Fruit fly (Drosophila melanogaster) whole organism, embryonic: ENCODE measurements around the gene CG44090.

Experiments
- Ada2b ChIP-seq: fragments of 200-800 bp; sonication (Bioruptor generic); IDR thresholded peaks from 2 replicates; pipeline ENCODE4 v1.3.6; 2022; ENCODE audit warnings: missing biosample characterization, missing genetic modification characterization
- Atf6 ChIP-seq: fragments of 200-800 bp; sonication (Bioruptor generic); IDR thresholded peaks from 2 replicates; pipeline ENCODE4 v1.3.6; 2022; ENCODE audit warnings: missing biosample characterization, missing genetic modification characterization
- B-H1 ChIP-seq: fragments of 200-800 bp; sonication (Bioruptor generic); IDR thresholded peaks from 3 replicates; pipeline ENCODE4 v1.3.6; 2022; ENCODE audit warnings: missing biosample characterization, missing genetic modification characterization
- Bdp1 ChIP-seq: fragments of 200-800 bp; sonication (Bioruptor generic); optimal IDR thresholded peaks from 3 replicates; lab custom pipeline; 2016; ENCODE audit warnings: missing biosample characterization, missing genetic modification characterization
- CG1024 ChIP-seq: fragments of 200-800 bp; sonication (Bioruptor generic); IDR thresholded peaks from 2 replicates; pipeline ENCODE4 v1.3.6; 2022; ENCODE audit warnings: missing biosample characterization, missing genetic modification characterization
- CG10431 ChIP-seq: fragments of 200-800 bp; sonication (Bioruptor generic); optimal IDR thresholded peaks from 3 replicates; lab custom pipeline; 2018; ENCODE audit warnings: missing biosample characterization, mild to moderate bottlenecking, missing genetic modification characterization
- CG11456 ChIP-seq: fragments of 200-800 bp; sonication (Bioruptor generic); IDR thresholded peaks from 3 replicates; pipeline ENCODE4 v1.3.6; 2022; ENCODE audit warnings: missing biosample characterization, missing genetic modification characterization
- CG12391 ChIP-seq: fragments of 200-800 bp; sonication (Bioruptor generic); optimal IDR thresholded peaks from 3 replicates; lab custom pipeline; 2018; ENCODE audit warnings: missing biosample characterization, mild to moderate bottlenecking, missing genetic modification characterization, moderate library complexity
- CG30020 ChIP-seq: fragments of 200-800 bp; optimal IDR thresholded peaks from 2 replicates; lab custom pipeline; 2019; ENCODE audit warnings: missing biosample characterization, mild to moderate bottlenecking, missing genetic modification characterization, moderate library complexity
- CG32772 ChIP-seq: fragments of 200-800 bp; sonication (Bioruptor generic); IDR thresholded peaks from 2 replicates; pipeline ENCODE4 v1.3.6; 2022; ENCODE audit warnings: missing biosample characterization, missing genetic modification characterization
- CG34224 ChIP-seq: fragments of 200-800 bp; sonication (Bioruptor generic); IDR thresholded peaks from 3 replicates; pipeline ENCODE4 v1.3.6; 2022; ENCODE audit warnings: missing biosample characterization, missing genetic modification characterization; ENCODE audit not compliant: partially characterized antibody
- CG6175 ChIP-seq: fragments of 200-800 bp; sonication (Bioruptor generic); IDR thresholded peaks from 3 replicates; pipeline ENCODE4 v1.3.6; 2022; ENCODE audit warnings: missing biosample characterization, missing genetic modification characterization
- CG6254 ChIP-seq: fragments of 200-800 bp; sonication (Bioruptor generic); optimal IDR thresholded peaks from 3 replicates; lab custom pipeline; 2017; ENCODE audit warnings: mild to moderate bottlenecking, missing biosample characterization, missing genetic modification reagents, missing genetic modification characterization
- CG6765 ChIP-seq: fragments of 200-800 bp; sonication (Bioruptor generic); optimal IDR thresholded peaks from 3 replicates; lab custom pipeline; 2017; ENCODE audit warnings: missing biosample characterization, mild to moderate bottlenecking, missing genetic modification characterization
- CG7745 ChIP-seq: fragments of 200-800 bp; sonication (Bioruptor generic); optimal IDR thresholded peaks from 2 replicates; lab custom pipeline; 2018; ENCODE audit warnings: missing biosample characterization, mild to moderate bottlenecking, missing genetic modification characterization, moderate library complexity
- CG9876 ChIP-seq: fragments of 200-800 bp; sonication (Bioruptor generic); optimal IDR thresholded peaks from 2 replicates; lab custom pipeline; 2016; ENCODE audit warnings: missing biosample characterization, missing genetic modification characterization
- CTCF ChIP-seq: fragments of 200-800 bp; sonication (Bioruptor generic); optimal IDR thresholded peaks from 2 replicates; lab custom pipeline; 2017; ENCODE audit warnings: missing biosample characterization, mild to moderate bottlenecking, missing genetic modification characterization, moderate library complexity
- Dll ChIP-seq: fragments of 200-800 bp; sonication (Bioruptor generic); IDR thresholded peaks from 4 replicates; pipeline ENCODE4 v1.3.6; 2022; ENCODE audit warnings: missing biosample characterization, missing genetic modification characterization; ENCODE audit not compliant: partially characterized antibody
- Drgx ChIP-seq: fragments of 200-800 bp; sonication (Bioruptor generic); IDR thresholded peaks from 2 replicates; pipeline ENCODE4 v1.3.6; 2022; ENCODE audit warnings: missing biosample characterization, missing genetic modification characterization
- Elba2 ChIP-seq: fragments of 200-800 bp; sonication (Bioruptor generic); optimal IDR thresholded peaks from 3 replicates; lab custom pipeline; 2016; ENCODE audit warnings: missing biosample characterization, missing genetic modification characterization
- Hmr ChIP-seq: fragments of 200-800 bp; sonication (Bioruptor generic); optimal IDR thresholded peaks from 3 replicates; lab custom pipeline; 2017; ENCODE audit warnings: mild to moderate bottlenecking, missing biosample characterization, missing genetic modification reagents, missing genetic modification characterization
- Myb ChIP-seq: fragments of 200-800 bp; sonication (Bioruptor generic); optimal IDR thresholded peaks from 2 replicates; lab custom pipeline; 2016; ENCODE audit warnings: missing biosample characterization, missing genetic modification characterization
- Neu2 ChIP-seq: fragments of 200-800 bp; sonication (Bioruptor generic); optimal IDR thresholded peaks from 3 replicates; lab custom pipeline; 2016; ENCODE audit warnings: missing biosample characterization, missing genetic modification characterization, borderline replicate concordance
- Oaz ChIP-seq: fragments of 200-800 bp; sonication (Bioruptor generic); IDR thresholded peaks from 2 replicates; pipeline ENCODE4 v1.3.6; 2022; ENCODE audit warnings: missing biosample characterization, missing genetic modification characterization
- Rx ChIP-seq: fragments of 200-800 bp; sonication (Bioruptor generic); IDR thresholded peaks from 2 replicates; pipeline ENCODE4 v1.3.6; 2022; ENCODE audit warnings: missing biosample characterization, missing genetic modification characterization
- Spps ChIP-seq: fragments of 200-800 bp; sonication (Bioruptor generic); optimal IDR thresholded peaks from 2 replicates; lab custom pipeline; 2018; ENCODE audit warnings: missing biosample characterization, mild to moderate bottlenecking, missing genetic modification characterization
- Stat92E ChIP-seq, 3 experiments: fragments of >200 bp in 2 of 3; fragments of 200-800 bp in 1 of 3; sonication (Bioruptor generic) in 1 of 3; optimal IDR thresholded peaks; 2 replicates each; lab custom pipeline; 2017 to 2019; ENCODE audit warnings: missing biosample characterization in 3 of 3, missing genetic modification characterization in 3 of 3, mild to moderate bottlenecking in 1 of 3, moderate library complexity in 1 of 3
- ash1 ChIP-seq: fragments of 200-800 bp; sonication (Bioruptor generic); optimal IDR thresholded peaks from 2 replicates; lab custom pipeline; 2018; ENCODE audit warnings: missing biosample characterization, mild to moderate bottlenecking, missing genetic modification characterization
- cato ChIP-seq: fragments of 200-800 bp; sonication (Bioruptor generic); optimal IDR thresholded peaks from 2 replicates; lab custom pipeline; 2016; ENCODE audit warnings: missing biosample characterization, missing genetic modification characterization, borderline replicate concordance
- chinmo ChIP-seq: fragments of 200-800 bp; sonication (Bioruptor generic); IDR thresholded peaks from 4 replicates; pipeline ENCODE4 v1.3.6; 2022; ENCODE audit warnings: missing biosample characterization, missing genetic modification characterization; ENCODE audit not compliant: partially characterized antibody
- chm ChIP-seq: fragments of 200-800 bp; sonication (Bioruptor generic); IDR thresholded peaks from 2 replicates; pipeline ENCODE4 v1.3.6; 2022; ENCODE audit warnings: missing biosample characterization, missing genetic modification characterization
- croc ChIP-seq: fragments of 200-800 bp; sonication (Bioruptor generic); conservative IDR thresholded peaks from 3 replicates; pipeline ENCODE4 v1.3.6; 2022; ENCODE audit warnings: missing biosample characterization, missing genetic modification characterization
- dm ChIP-seq: fragments of 200-800 bp; sonication (Bioruptor generic); optimal IDR thresholded peaks from 3 replicates; lab custom pipeline; 2016; ENCODE audit warnings: missing biosample characterization, missing genetic modification characterization
- dmrt99B ChIP-seq: fragments of 200-800 bp; sonication (Bioruptor generic); optimal IDR thresholded peaks from 2 replicates; lab custom pipeline; 2018; ENCODE audit warnings: missing biosample characterization, mild to moderate bottlenecking, missing genetic modification characterization, moderate library complexity
- dysf ChIP-seq: fragments of 200-800 bp; sonication (Bioruptor generic); IDR thresholded peaks from 3 replicates; pipeline ENCODE4 v1.3.6; 2022; ENCODE audit warnings: missing biosample characterization, missing genetic modification characterization
- en ChIP-seq: fragments of 200-800 bp; sonication (Bioruptor generic); optimal IDR thresholded peaks from 2 replicates; lab custom pipeline; 2016; ENCODE audit warnings: missing biosample characterization, missing genetic modification characterization
- gro ChIP-seq: fragments of 200-800 bp; sonication (Bioruptor generic); optimal IDR thresholded peaks from 2 replicates; lab custom pipeline; 2016; ENCODE audit warnings: missing biosample characterization, missing genetic modification characterization
- pita ChIP-seq: fragments of 200-800 bp; sonication (Bioruptor generic); optimal IDR thresholded peaks from 2 replicates; lab custom pipeline; 2017; ENCODE audit warnings: missing biosample characterization, mild to moderate bottlenecking, missing genetic modification characterization
- repo ChIP-seq: fragments of 200-800 bp; sonication (Bioruptor generic); optimal IDR thresholded peaks from 2 replicates; lab custom pipeline; 2016; ENCODE audit warnings: missing biosample characterization, missing genetic modification characterization
- sqz ChIP-seq: fragments of 200-800 bp; sonication (Bioruptor generic); optimal IDR thresholded peaks from 3 replicates; lab custom pipeline; 2018; ENCODE audit warnings: missing biosample characterization, mild to moderate bottlenecking, missing genetic modification characterization
- trem ChIP-seq: fragments of 200-800 bp; optimal IDR thresholded peaks from 3 replicates; lab custom pipeline; 2019; ENCODE audit warnings: missing biosample characterization, mild to moderate bottlenecking, missing genetic modification characterization, moderate library complexity
- vvl ChIP-seq: fragments of 200-800 bp; sonication (Bioruptor generic); IDR thresholded peaks from 2 replicates; pipeline ENCODE4 v1.3.6; 2022; ENCODE audit warnings: missing biosample characterization, missing genetic modification characterization
- wor ChIP-seq: fragments of 200-800 bp; sonication (Bioruptor generic); IDR thresholded peaks from 2 replicates; pipeline ENCODE4 v1.3.6; 2022; ENCODE audit warnings: missing biosample characterization, missing genetic modification characterization

CG44090 gene

DNA sequence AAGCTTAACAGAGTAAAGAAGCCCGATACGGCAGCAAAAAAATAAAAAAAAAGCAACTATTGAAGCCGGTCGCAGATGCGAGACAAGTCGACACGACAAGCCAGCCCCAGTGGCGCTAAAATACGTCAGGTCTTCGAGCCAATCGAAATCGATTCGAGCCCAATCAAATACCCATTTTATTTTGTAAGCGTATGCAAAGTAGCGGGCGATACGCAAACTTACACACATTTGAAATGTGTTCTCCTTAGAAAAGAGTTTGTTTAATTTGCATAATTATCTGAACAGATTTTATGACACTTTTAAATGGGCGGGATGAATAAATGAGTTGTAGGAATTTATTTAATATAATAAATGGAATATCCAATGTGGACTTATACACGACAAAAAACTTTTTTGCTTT, 13.4 kb upstream of the CG44090 start (continued):
- TF ChIP-seq Atf6 (no peak), B-H1 (GFP tag; lab: Robert Waterston, UW) (no peak), vvl (GFP tag; lab: Robert Waterston, UW) (peak; percentile 60; the same call in 1 of the 2 replicates), Oaz (no peak), CG30020 (tag; lab: Kevin White, UChicago) (no peak)

DNA sequence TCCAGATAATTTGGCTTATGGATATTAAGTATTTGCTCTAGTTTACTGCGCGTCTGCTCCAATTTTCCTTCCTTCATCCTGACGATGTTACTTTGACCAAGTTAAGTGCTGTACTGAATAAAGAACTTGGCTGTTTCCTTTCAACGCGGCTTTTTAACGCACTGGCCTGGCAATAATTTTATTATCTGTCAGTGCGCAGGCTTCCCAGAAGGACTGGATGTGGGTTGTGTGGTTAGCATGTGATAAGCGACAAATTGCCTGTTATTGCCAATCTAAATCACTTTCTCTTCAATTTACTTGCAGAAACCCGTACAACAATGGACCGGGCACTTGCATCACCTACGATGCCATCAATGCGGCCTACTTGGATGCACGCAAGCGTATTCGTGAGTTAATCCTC, 6.4 kb upstream of the CG44090 start, which contains the start of gene CG14331:
TSS of gene CG14331 (minus strand) at position 101 of the 400 bp plus-strand sequence.
- TF ChIP-seq Bdp1: no peak
- TF ChIP-seq Neu2 (GFP tag; lab: Kevin White, UChicago): no peak
- no peak for TF ChIP-seq dysf (GFP tag; lab: Robert Waterston, UW)

DNA sequence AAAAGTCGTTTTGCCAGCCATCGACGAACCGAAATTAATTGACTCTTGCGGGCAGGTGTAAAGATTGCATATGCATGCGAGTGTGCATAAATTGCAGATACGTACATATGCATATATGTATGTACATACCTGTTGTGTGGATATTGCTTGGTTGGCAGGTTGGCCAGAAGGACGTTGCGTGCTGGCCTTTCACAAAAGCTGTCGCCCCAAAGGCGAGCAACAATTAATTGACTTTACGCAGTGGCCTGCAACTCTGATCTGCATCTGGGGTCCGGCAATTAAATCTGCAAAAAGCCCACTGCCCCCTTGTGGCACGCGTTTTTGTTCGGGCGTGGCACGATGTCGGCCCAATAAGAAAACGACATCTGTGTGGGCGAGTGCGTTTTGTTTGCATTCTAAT, 1.1 kb downstream of the CG44090 start:
- no peak for TF ChIP-seq cato (GFP tag; lab: Kevin White, UChicago)
- peak; percentile 31 for TF ChIP-seq Elba2 (GFP tag; lab: Kevin White, UChicago)
- TF ChIP-seq CG11456: 0 out of 3 replicates have a peak, but pooled peaks have one; percentile 9
- TF ChIP-seq trem (tag; lab: Kevin White, UChicago): no peak

DNA sequence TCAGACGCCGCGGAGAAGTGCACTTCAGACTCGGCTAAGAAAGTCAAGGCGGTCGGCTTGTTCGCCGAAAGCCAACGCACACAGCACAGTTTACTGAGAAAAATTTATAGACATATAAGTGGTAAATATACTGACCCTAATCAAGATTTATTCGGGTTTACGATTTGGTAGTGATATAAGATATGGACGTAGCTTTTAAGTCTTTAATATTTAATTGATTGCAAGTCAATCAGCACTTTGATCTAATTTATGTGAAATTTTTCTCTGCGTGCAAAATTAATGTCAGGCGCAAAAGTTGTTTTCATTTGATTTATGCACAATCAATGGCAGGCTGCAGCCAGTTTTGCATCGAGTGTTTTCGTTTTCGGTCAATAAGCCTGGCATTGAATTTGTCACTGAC, 3.7 kb downstream of the CG44090 start:
- peak; percentile 68 for TF ChIP-seq Drgx (GFP tag; lab: Robert Waterston, UW)
- TF ChIP-seq chm (GFP tag; lab: Robert Waterston, UW): no peak

DNA sequence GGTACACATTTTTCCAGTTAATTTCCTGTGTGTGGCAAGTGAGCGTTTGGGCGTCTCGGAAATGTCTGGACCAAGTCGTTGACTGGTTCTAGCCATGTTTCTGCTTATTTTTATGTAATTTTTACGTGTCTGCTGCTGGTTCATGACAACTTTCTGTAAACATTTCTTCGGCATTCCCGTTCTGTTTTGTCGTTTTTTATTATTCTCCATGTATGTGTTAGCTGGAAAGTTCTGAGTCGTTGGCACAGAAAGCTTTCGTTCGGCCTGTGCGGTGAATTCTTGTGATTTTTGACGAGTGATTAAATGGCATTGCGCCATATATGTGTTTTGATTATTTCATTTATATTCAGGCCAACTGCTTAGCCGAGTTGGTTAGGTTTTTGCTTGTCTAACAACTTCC, 8.0 kb downstream of the CG44090 start:
- TF ChIP-seq dm (GFP tag; lab: Kevin White, UChicago) (no peak), CG10431 (GFP tag; lab: Kevin White, UChicago) (peak; percentile 93), CG34224 (GFP tag; lab: Robert Waterston, UW) (no peak), wor (GFP tag; lab: Robert Waterston, UW) (no peak), CG1024 (GFP tag; lab: Robert Waterston, UW) (no peak), CG6765 (GFP tag; lab: Kevin White, UChicago) (no peak), CG6254 (no peak)

DNA sequence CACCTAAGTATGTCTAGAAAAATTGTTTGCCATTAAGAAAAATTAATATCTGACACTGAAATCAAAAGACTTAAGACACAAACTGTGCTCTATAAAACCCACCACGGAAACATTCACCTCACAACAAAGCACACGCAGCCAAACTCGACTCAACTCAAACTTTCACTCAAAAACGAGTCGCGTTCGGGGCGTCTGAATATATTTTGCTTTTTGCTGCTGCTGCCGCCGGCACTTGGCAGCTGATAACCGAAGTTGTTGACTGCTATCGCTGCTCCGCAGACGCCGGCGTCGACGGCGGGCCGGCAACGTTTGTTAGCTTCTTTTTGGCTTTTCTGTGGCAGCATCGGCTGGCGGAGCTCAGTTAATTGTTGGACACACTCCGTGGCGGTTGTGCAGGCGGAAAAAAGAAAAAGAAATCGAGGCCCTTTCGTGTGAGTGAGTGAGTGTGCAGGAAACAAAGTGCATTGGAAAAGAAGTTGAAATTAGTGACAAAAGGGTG, 8.8 kb downstream of the CG44090 start, which contains the start of gene cysu:
TSS of gene cysu (plus strand) at position 352 of the 499 bp plus-strand sequence.
- TF ChIP-seq pita (GFP tag; lab: Kevin White, UChicago) (no peak), Rx (GFP tag; lab: Robert Waterston, UW) (no peak), Dll (GFP tag; lab: Robert Waterston, UW) (no peak), dmrt99B (tag; lab: Kevin White, UChicago) (no peak), Myb (no peak), en (no peak), CG32772 (GFP tag; lab: Robert Waterston, UW) (no peak), repo (GFP tag; lab: Kevin White, UChicago) (no peak), chinmo (GFP tag; lab: Robert Waterston, UW) (peak; percentile 82; the same call in 1 of the 4 replicates), gro (GFP tag; lab: Kevin White, UChicago) (no peak), CG1024 (GFP tag; lab: Robert Waterston, UW) (no peak), CTCF (no peak), sqz (GFP tag; lab: Kevin White, UChicago) (no peak), CG12391 (tag; lab: Kevin White, UChicago) (no peak), CG7745 (tag; lab: Kevin White, UChicago) (no peak), Ada2b (GFP tag; lab: Robert Waterston, UW) (no peak), croc (GFP tag; lab: Robert Waterston, UW) (no peak), Stat92E (GFP tag; optimal IDR thresholded peaks at IDR 0.05; lab: Kevin White, UChicago) (no peak), Spps (no peak), CG6175 (peak; percentile 63; the same call in 2 of the 3 replicates), ash1 (no peak), Hmr (GFP tag; lab: Kevin White, UChicago) (no peak), CG9876 (no peak)
